Worm (Caenorhabditis elegans) whole organism, mixed stage, embryonic: ENCODE results near the gene oig-2.

Experiments
- blmp-1 ChIP-seq: fragments of 150-350 bp; optimal IDR thresholded peaks from 2 replicates; lab custom pipeline; 2014; ENCODE audit warnings: missing biosample characterization, missing genetic modification characterization
- ceh-39 ChIP-seq: fragments of 150-350 bp; optimal IDR thresholded peaks from 2 replicates; lab custom pipeline; 2014; ENCODE audit warnings: missing biosample characterization, missing genetic modification characterization
- ceh-83 ChIP-seq: fragments of 200-800 bp; sonication (Bioruptor generic); optimal IDR thresholded peaks from 2 replicates; lab custom pipeline; 2018; ENCODE audit warnings: mild to moderate bottlenecking, missing genetic modification characterization, missing compliant biosample characterization
- ces-1 ChIP-seq: fragments of 150-350 bp; optimal IDR thresholded peaks from 2 replicates; lab custom pipeline; 2014; ENCODE audit warnings: missing biosample characterization, missing genetic modification reagents, missing genetic modification characterization
- cnd-1 ChIP-seq: fragments of 200-800 bp; sonication (Bioruptor generic); optimal IDR thresholded peaks from 2 replicates; lab custom pipeline; 2018; ENCODE audit warnings: mild to moderate bottlenecking, missing genetic modification characterization, missing compliant biosample characterization
- drap-1 ChIP-seq: fragments of 200-800 bp; sonication (Bioruptor generic); optimal IDR thresholded peaks from 3 replicates; lab custom pipeline; 2018; ENCODE audit warnings: mild to moderate bottlenecking, missing genetic modification characterization, missing compliant biosample characterization
- elt-1 ChIP-seq: sonication (generic microtip); optimal IDR thresholded peaks from 2 replicates; lab custom pipeline; 2017; ENCODE audit warnings: missing genetic modification characterization, mild to moderate bottlenecking, missing compliant biosample characterization, antibody characterized with exemption, moderate library complexity, borderline replicate concordance; ENCODE audit not compliant: insufficient read depth
- elt-3 ChIP-seq: fragments of 150-350 bp; optimal IDR thresholded peaks from 2 replicates; lab custom pipeline; 2014; ENCODE audit warnings: missing biosample characterization, missing genetic modification characterization
- flh-1 ChIP-seq: fragments of 200-800 bp; sonication (Bioruptor generic); optimal IDR thresholded peaks from 2 replicates; lab custom pipeline; 2018; ENCODE audit warnings: mild to moderate bottlenecking, missing genetic modification characterization, moderate library complexity, missing compliant biosample characterization
- hlh-1 ChIP-seq: fragments of 150-350 bp; optimal IDR thresholded peaks from 2 replicates; lab custom pipeline; 2014; ENCODE audit warnings: missing biosample characterization, missing genetic modification reagents, missing genetic modification characterization
- lin-13 ChIP-seq: fragments of 150-350 bp; optimal IDR thresholded peaks from 2 replicates; lab custom pipeline; 2014; ENCODE audit warnings: missing biosample characterization, missing genetic modification characterization
- lin-32 ChIP-seq: fragments of 200-800 bp; sonication (Bioruptor generic); optimal IDR thresholded peaks from 2 replicates; lab custom pipeline; 2018; ENCODE audit warnings: mild to moderate bottlenecking, missing genetic modification characterization, missing compliant biosample characterization
- mab-5 ChIP-seq: fragments of 150-350 bp; optimal IDR thresholded peaks from 2 replicates; lab custom pipeline; 2014; ENCODE audit warnings: missing biosample characterization, missing genetic modification characterization
- mep-1 ChIP-seq: fragments of 150-350 bp; optimal IDR thresholded peaks from 2 replicates; lab custom pipeline; 2017; ENCODE audit warnings: missing biosample characterization, missing genetic modification reagents, missing genetic modification characterization, inconsistent platforms
- mls-2 ChIP-seq: sonication (generic microtip); optimal IDR thresholded peaks from 2 replicates; lab custom pipeline; 2016; ENCODE audit warnings: mild to moderate bottlenecking, missing genetic modification characterization, moderate library complexity, missing compliant biosample characterization
- nhr-12 ChIP-seq: fragments of 150-350 bp; optimal IDR thresholded peaks from 2 replicates; lab custom pipeline; 2014; ENCODE audit warnings: missing biosample characterization, missing genetic modification characterization
- nhr-2 ChIP-seq: fragments of 150-350 bp; optimal IDR thresholded peaks from 2 replicates; lab custom pipeline; 2014; ENCODE audit warnings: missing biosample characterization, missing genetic modification characterization
- nhr-237 ChIP-seq: fragments of 150-350 bp; optimal IDR thresholded peaks from 2 replicates; lab custom pipeline; 2014; ENCODE audit warnings: missing biosample characterization, missing genetic modification characterization
- nhr-28 ChIP-seq: fragments of 150-350 bp; optimal IDR thresholded peaks from 2 replicates; lab custom pipeline; 2014; ENCODE audit warnings: missing biosample characterization, missing genetic modification characterization
- snpc-4 ChIP-seq: fragments of 150-350 bp; optimal IDR thresholded peaks from 2 replicates; lab custom pipeline; 2014; ENCODE audit warnings: missing biosample characterization, missing genetic modification characterization
- tbx-8 ChIP-seq: fragments of 200-800 bp; sonication (Bioruptor generic); optimal IDR thresholded peaks from 2 replicates; lab custom pipeline; 2018; ENCODE audit warnings: mild to moderate bottlenecking, missing genetic modification characterization, moderate library complexity, missing compliant biosample characterization
- unc-120 ChIP-seq: sonication (generic microtip); optimal IDR thresholded peaks from 2 replicates; lab custom pipeline; 2017; ENCODE audit warnings: missing genetic modification characterization, missing compliant biosample characterization; ENCODE audit not compliant: poor library complexity, severe bottlenecking
- unc-39 ChIP-seq: fragments of 150-350 bp; optimal IDR thresholded peaks from 2 replicates; lab custom pipeline; 2014; ENCODE audit warnings: missing biosample characterization, missing genetic modification characterization
- unc-62 ChIP-seq: fragments of 150-350 bp; optimal IDR thresholded peaks from 2 replicates; lab custom pipeline; 2014; ENCODE audit warnings: missing biosample characterization, missing genetic modification reagents, missing genetic modification characterization
- zip-8 ChIP-seq: fragments of 150-350 bp; optimal IDR thresholded peaks from 2 replicates; lab custom pipeline; 2014; ENCODE audit warnings: missing biosample characterization, missing genetic modification characterization
- ztf-11 ChIP-seq: fragments of 150-350 bp; optimal IDR thresholded peaks from 2 replicates; lab custom pipeline; 2014; ENCODE audit warnings: missing biosample characterization, missing genetic modification characterization

oig-2 gene

DNA sequence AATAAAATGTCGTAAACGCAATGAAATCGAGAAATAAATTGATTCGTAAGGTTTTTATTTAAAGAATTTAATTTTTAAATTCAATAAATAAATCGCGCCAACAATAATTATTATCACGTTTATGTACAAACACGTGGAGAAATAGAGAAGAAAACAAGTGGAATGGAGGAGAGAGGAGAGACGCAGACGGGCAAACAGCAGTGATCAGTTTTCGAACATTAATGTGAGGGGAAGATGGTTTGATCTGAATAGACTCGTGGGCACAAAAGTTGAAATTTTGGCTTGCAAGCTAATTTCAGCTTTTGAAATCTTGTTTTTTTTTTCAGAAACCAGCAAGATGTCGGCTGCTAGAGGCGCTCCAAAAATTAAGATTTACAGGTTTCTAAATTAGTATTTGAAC lies 11.7 kb downstream of the oig-2 start, which contains the start of gene hphd-1:
TSS of gene hphd-1 (minus strand) at position 323 of the 400 bp plus-strand sequence.
- TF ChIP-seq mab-5 (tag; lab: Kevin White, UChicago) (no peak), tbx-8 (GFP tag; lab: Kevin White, UChicago) (no peak), nhr-28 (tag; lab: Kevin White, UChicago) (no peak)

DNA sequence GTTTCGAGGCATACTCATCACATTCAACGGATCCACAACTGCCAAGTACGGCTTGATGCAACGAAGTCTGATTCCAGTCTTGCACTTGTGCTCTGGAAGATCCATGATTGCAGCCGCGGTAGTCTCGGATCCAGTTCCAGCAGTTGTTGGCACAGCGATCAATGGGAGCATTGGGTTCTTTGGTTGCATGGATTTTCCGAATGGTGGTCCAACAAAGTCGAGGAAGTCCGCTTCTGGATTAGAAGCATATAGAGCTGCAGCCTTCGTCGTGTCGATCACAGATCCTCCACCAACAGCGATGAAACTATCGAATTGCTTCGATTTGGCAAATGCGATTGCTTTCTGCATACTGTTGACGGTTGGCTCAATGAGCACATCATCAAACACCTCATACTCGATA lies 12.6 kb downstream of the oig-2 start:
- TF ChIP-seq flh-1 (GFP tag; lab: Kevin White, UChicago) = no peak
- TF ChIP-seq unc-120 (tag; lab: Kevin White, UChicago) = no peak
- no peak for TF ChIP-seq hlh-1 (tag; lab: Kevin White, UChicago)
- TF ChIP-seq mls-2 = no peak
- TF ChIP-seq mab-5 (tag; lab: Kevin White, UChicago) = no peak
- no peak for TF ChIP-seq blmp-1
- no peak for TF ChIP-seq ceh-83 (GFP tag; lab: Kevin White, UChicago)
- no peak for TF ChIP-seq nhr-12 (tag; lab: Kevin White, UChicago)
- TF ChIP-seq ztf-11 (tag; lab: Kevin White, UChicago) = no peak
- TF ChIP-seq elt-3 (tag; lab: Kevin White, UChicago) = no peak
- no peak for TF ChIP-seq lin-32
- no peak for TF ChIP-seq mep-1 (tag; lab: Kevin White, UChicago)
- no peak for TF ChIP-seq cnd-1 (tag; lab: Kevin White, UChicago)
- no peak for TF ChIP-seq ces-1 (GFP tag; lab: Kevin White, UChicago)
- no peak for TF ChIP-seq elt-1 (tag; lab: Kevin White, UChicago)
- no peak for TF ChIP-seq lin-13 (tag; lab: Kevin White, UChicago)
- TF ChIP-seq, all 35 proteins: peak for 0

DNA sequence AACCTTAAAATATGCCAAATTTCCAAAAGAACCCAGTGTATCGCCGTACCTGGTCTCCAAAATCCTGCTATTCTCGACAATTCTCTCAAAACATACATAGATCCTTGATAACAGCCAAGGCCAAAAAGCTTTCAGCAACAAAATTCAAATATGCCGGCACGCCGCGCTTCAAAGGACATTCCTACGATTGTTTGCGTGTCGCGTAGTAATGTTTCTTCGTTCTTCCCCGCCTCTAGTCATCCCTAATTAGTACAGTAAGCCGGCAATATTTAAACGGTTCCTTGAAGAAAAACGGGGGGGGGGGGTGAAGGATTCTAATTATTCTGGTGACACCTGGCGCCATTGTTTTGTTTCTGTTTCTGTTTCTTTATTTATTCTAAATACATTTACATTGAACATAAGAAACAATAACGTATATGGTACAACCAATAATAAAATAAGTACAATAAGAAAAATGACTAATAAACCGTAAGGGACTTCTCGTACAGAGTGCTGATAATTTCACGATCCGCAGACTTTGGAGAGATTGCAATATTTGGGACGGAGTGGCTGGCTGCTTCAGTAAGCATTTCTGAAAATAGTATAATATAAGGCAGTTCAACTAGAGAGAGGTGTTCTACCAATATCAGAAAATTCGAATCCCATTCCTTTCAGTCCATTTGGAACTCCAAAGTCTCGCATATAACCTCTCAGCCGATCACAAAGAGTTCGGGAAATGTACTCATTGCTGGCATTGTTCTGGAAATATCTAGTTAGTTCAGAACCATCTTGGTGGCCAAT lies 13.8 kb downstream of the oig-2 start:
- TF ChIP-seq nhr-2 (tag; lab: Kevin White, UChicago) = no peak
- TF ChIP-seq elt-1 (tag; lab: Kevin White, UChicago) = no peak
- TF ChIP-seq mab-5 (tag; lab: Kevin White, UChicago) = no peak
- no peak for TF ChIP-seq nhr-28 (tag; lab: Kevin White, UChicago)
- TF ChIP-seq lin-13 (tag; lab: Kevin White, UChicago) = no peak
- TF ChIP-seq unc-62 (GFP tag; lab: Kevin White, UChicago) = no peak
- TF ChIP-seq drap-1 (GFP tag; lab: Kevin White, UChicago) = no peak
- TF ChIP-seq mls-2 = no peak
- no peak for TF ChIP-seq snpc-4 (tag; lab: Kevin White, UChicago)
- no peak for TF ChIP-seq mep-1 (tag; lab: Kevin White, UChicago)
- TF ChIP-seq unc-39 (tag; lab: Kevin White, UChicago) = no peak

DNA sequence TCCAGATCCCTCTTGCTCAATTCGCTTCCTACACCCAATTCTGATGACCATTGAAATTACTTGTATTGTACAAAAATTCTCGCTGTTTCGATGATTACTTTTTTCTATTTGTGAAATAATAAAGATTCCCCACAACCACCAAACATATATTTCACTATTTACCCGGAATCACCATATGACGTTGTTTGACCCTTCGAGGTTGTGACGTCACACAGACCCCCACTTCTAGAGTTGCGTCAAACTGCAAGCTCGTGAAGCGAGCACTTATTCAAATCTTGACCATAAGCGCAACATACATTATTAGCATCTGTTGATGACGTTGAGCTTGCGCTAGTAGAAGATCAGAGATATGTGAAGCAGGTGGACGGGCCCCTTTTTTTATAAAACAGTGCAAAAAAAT lies 15.0 kb downstream of the oig-2 start:
- TF ChIP-seq tbx-8 (GFP tag; lab: Kevin White, UChicago) = no peak
- TF ChIP-seq cnd-1 (tag; lab: Kevin White, UChicago) = peak; percentile 36
- peak; percentile 72 for TF ChIP-seq nhr-2 (tag; lab: Kevin White, UChicago)
- TF ChIP-seq lin-13 (tag; lab: Kevin White, UChicago) = no peak
- TF ChIP-seq ceh-39 (tag; lab: Kevin White, UChicago) = no peak
- peak; percentile 93 for TF ChIP-seq zip-8 (tag; lab: Kevin White, UChicago)
- TF ChIP-seq elt-3 (tag; lab: Kevin White, UChicago) = no peak

DNA sequence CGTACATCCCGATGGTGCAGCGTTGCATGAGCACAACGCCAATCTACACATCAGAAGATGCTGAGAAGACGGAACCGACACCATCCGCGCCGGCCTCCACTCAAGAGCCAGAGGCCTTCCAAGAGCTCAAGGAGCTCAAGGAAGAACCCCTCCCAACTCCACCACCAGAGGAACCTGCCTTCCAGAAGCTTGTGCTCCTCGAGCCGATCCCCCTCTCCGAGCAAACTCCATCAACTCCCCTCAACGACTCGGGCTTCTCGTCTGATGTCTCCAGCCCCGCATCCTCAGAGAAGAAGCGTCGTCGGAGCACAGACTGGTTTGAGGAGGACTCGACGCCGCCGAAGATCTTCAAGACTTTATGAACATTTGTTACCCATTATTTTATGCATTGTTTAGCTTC lies 15.8 kb downstream of the oig-2 start:
- TF ChIP-seq lin-13 (tag; lab: Kevin White, UChicago) = no peak
- no peak for TF ChIP-seq nhr-237 (tag; lab: Kevin White, UChicago)

DNA sequence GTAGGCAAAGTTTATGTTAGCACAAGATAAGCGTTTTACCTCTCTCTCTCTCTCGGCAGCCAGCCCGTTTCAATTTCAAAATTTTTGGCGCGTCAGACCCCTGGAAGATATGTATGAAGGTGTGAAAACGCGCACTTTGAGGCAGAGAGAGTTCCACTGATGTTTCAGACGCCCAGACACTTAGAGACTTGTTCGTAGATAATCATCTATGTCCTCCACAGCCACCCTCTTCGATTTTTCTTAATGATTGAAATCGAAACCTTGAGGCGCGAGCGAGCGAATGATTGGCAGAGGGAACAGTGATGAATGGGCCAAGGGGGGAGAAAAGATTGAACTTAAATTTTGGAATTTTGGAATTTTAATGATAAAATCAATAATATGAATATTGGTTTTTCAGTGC lies 16.4 kb downstream of the oig-2 start:
- TF ChIP-seq elt-1 (tag; lab: Kevin White, UChicago) (peak; percentile 3), ceh-39 (tag; lab: Kevin White, UChicago) (no peak)
- TF ChIP-seq, all 35 proteins: peak for 1
